Worm (Caenorhabditis elegans) whole organism, L3 larva: ENCODE data around the gene K01D12.7.

Experiments used
- R02D3.7 ChIP-seq: fragments of 150-350 bp; optimal IDR thresholded peaks from 2 replicates; lab custom pipeline; 2014; ENCODE audit warnings: missing biosample characterization, missing genetic modification characterization
- ZK546.5 ChIP-seq: sonication (generic microtip); optimal IDR thresholded peaks from 2 replicates; lab custom pipeline; 2017; ENCODE audit warnings: missing biosample characterization, missing genetic modification characterization
- ama-1 ChIP-seq: fragments of 150-350 bp; optimal IDR thresholded peaks from 2 replicates; lab custom pipeline; 2018
- fkh-10 ChIP-seq: sonication (generic microtip); optimal IDR thresholded peaks from 2 replicates; lab custom pipeline; 2017; ENCODE audit warnings: missing biosample characterization, missing genetic modification reagents, missing genetic modification characterization
- fos-1 ChIP-seq: fragments of 150-350 bp; optimal IDR thresholded peaks from 2 replicates; lab custom pipeline; 2014; ENCODE audit warnings: missing biosample characterization, missing genetic modification characterization
- mdl-1 ChIP-seq: fragments of 150-350 bp; optimal IDR thresholded peaks from 2 replicates; lab custom pipeline; 2014; ENCODE audit warnings: missing biosample characterization, missing genetic modification characterization
- nhr-11 ChIP-seq: fragments of 150-350 bp; optimal IDR thresholded peaks from 2 replicates; lab custom pipeline; 2014; ENCODE audit warnings: missing biosample characterization, missing genetic modification characterization
- nhr-12 ChIP-seq: fragments of 150-350 bp; optimal IDR thresholded peaks from 2 replicates; lab custom pipeline; 2014; ENCODE audit warnings: missing biosample characterization, missing genetic modification characterization
- nhr-67 ChIP-seq: fragments of 150-350 bp; optimal IDR thresholded peaks from 2 replicates; lab custom pipeline; 2014; ENCODE audit warnings: missing biosample characterization, missing genetic modification characterization
- tbx-2 ChIP-seq: sonication (generic microtip); optimal IDR thresholded peaks from 2 replicates; lab custom pipeline; 2016; ENCODE audit warnings: mild to moderate bottlenecking, missing genetic modification characterization, missing compliant biosample characterization
- unc-62 ChIP-seq: fragments of 150-350 bp; sonication (generic microtip); optimal IDR thresholded peaks from 4 replicates; lab custom pipeline; 2014; ENCODE audit warnings: missing biosample characterization, missing genetic modification reagents, missing genetic modification characterization
- ztf-11 ChIP-seq: fragments of 150-350 bp; optimal IDR thresholded peaks from 2 replicates; lab custom pipeline; 2014; ENCODE audit warnings: missing biosample characterization, missing genetic modification characterization

- TF ChIP-seq ama-1 (lab: Kevin White, UChicago) (no peak), nhr-67 (tag; lab: Kevin White, UChicago) (no peak), ZK546.5 (no peak), fos-1 (tag; lab: Kevin White, UChicago) (no peak), unc-62 (GFP tag; lab: Kevin White, UChicago) (no peak), nhr-11 (tag; lab: Kevin White, UChicago) (no peak), R02D3.7 (tag; lab: Kevin White, UChicago) (no peak), mdl-1 (tag; lab: Kevin White, UChicago) (no peak), ztf-11 (tag; lab: Kevin White, UChicago) (no peak), nhr-12 (tag; lab: Kevin White, UChicago) (no peak), tbx-2 (no peak), fkh-10 (GFP tag; lab: Kevin White, UChicago) (no peak)
These were observed 20.1 kb upstream of the K01D12.7 start for ce11 chrV:12421360-12421759.
